Fruit fly (Drosophila melanogaster) whole organism: ENCODE measurements around the gene prg.
A peak's percentile ranks its signal among the peaks of the same experiment; 100 is the strongest.

ENCODE experiments used
- CG8478 ChIP-seq: fragments of >200 bp; optimal IDR thresholded peaks from 2 replicates; lab custom pipeline; 2018; ENCODE audit warnings: inconsistent platforms
- Dll ChIP-seq: fragments of >200 bp; optimal IDR thresholded peaks from 2 replicates; lab custom pipeline; 2017
- EcR ChIP-seq, 2 experiments: fragments of >200 bp; optimal IDR thresholded peaks; 2 replicates each; lab custom pipeline; 2017; ENCODE audit warnings: missing biosample characterization in 2 of 2, missing genetic modification characterization in 2 of 2, missing genetic modification reagents in 2 of 2
- pan ChIP-seq: fragments of >200 bp; optimal IDR thresholded peaks from 2 replicates; lab custom pipeline; 2017
- psq ChIP-seq: fragments of >200 bp; optimal IDR thresholded peaks from 2 replicates; lab custom pipeline; 2017
- usp ChIP-seq: fragments of >200 bp; optimal IDR thresholded peaks from 2 replicates; lab custom pipeline; 2017; ENCODE audit warnings: missing biosample characterization, missing genetic modification characterization, mixed read lengths

The prg gene

dm6 chr2L:8461782-8462453 lies 2.4 kb upstream of the prg start:
- no peak for TF ChIP-seq usp (GFP tag; lab: Kevin White, UChicago)
- TF ChIP-seq CG8478 (lab: Kevin White, UChicago): no peak
- no peak for TF ChIP-seq Dll
- TF ChIP-seq pan (lab: Kevin White, UChicago): no peak
- no peak for TF ChIP-seq psq (lab: Kevin White, UChicago)
- TF ChIP-seq EcR (GFP tag; optimal IDR thresholded peaks at IDR 0.05; lab: Kevin White, UChicago): no peak

dm6 chr2L:8463144-8464106 lies 863 bp upstream of the prg start, which contains the start of gene Agpat2:
Gene Agpat2 (minus strand): TSS chr2L:8463994.
- TF ChIP-seq CG8478 (lab: Kevin White, UChicago): no peak
- no peak for TF ChIP-seq pan (lab: Kevin White, UChicago)
- TF ChIP-seq usp (GFP tag; lab: Kevin White, UChicago): no peak
- no peak for TF ChIP-seq Dll
- no peak for TF ChIP-seq psq (lab: Kevin White, UChicago)
- no peak for TF ChIP-seq EcR (GFP tag; optimal IDR thresholded peaks at IDR 0.05; lab: Kevin White, UChicago)

dm6 chr2L:8466643-8467042 lies 2.4 kb downstream of the prg start, which contains the start of gene dachs:
Gene dachs (plus strand): TSS chr2L:8466817.
- TF ChIP-seq EcR (GFP tag; optimal IDR thresholded peaks at IDR 0.05; lab: Kevin White, UChicago): no peak
- TF ChIP-seq Dll: no peak
- TF ChIP-seq CG8478 (lab: Kevin White, UChicago): no peak
- no peak for TF ChIP-seq usp (GFP tag; lab: Kevin White, UChicago)
- no peak for TF ChIP-seq psq (lab: Kevin White, UChicago)
- no peak for TF ChIP-seq pan (lab: Kevin White, UChicago)

dm6 chr2L:8468929-8469681 lies 4.8 kb downstream of the prg start:
- TF ChIP-seq usp (GFP tag; lab: Kevin White, UChicago) (no peak), EcR (GFP tag; optimal IDR thresholded peaks at IDR 0.05; lab: Kevin White, UChicago) (no peak), psq (lab: Kevin White, UChicago) (no peak), pan (lab: Kevin White, UChicago) (no peak), Dll (no peak), CG8478 (lab: Kevin White, UChicago) (no peak)

- TF ChIP-seq Dll (no peak), CG8478 (lab: Kevin White, UChicago) (no peak), usp (GFP tag; lab: Kevin White, UChicago) (no peak), EcR (GFP tag; optimal IDR thresholded peaks at IDR 0.05; lab: Kevin White, UChicago) (no peak), psq (lab: Kevin White, UChicago) (no peak), pan (lab: Kevin White, UChicago) (no peak)
Observed at dm6 chr2L:8471667-8472066, 7.4 kb downstream of the prg start.

- TF ChIP-seq Dll (no peak), usp (GFP tag; lab: Kevin White, UChicago) (no peak), CG8478 (lab: Kevin White, UChicago) (no peak), pan (lab: Kevin White, UChicago) (no peak), EcR (GFP tag; optimal IDR thresholded peaks at IDR 0.05; lab: Kevin White, UChicago) (no peak), psq (lab: Kevin White, UChicago) (no peak)
Observed at dm6 chr2L:8473448-8473847, 9.2 kb downstream of the prg start.

dm6 chr2L:8477049-8477448 lies 12.8 kb downstream of the prg start, which contains the start of gene CheA29a:
Gene CheA29a (plus strand): TSS chr2L:8477349.
- no peak for TF ChIP-seq EcR (GFP tag; optimal IDR thresholded peaks at IDR 0.05; lab: Kevin White, UChicago)
- TF ChIP-seq usp (GFP tag; lab: Kevin White, UChicago): no peak
- TF ChIP-seq psq (lab: Kevin White, UChicago): no peak
- no peak for TF ChIP-seq Dll
- no peak for TF ChIP-seq pan (lab: Kevin White, UChicago)
- TF ChIP-seq CG8478 (lab: Kevin White, UChicago): no peak

- no peak for TF ChIP-seq psq (lab: Kevin White, UChicago)
- no peak for TF ChIP-seq usp (GFP tag; lab: Kevin White, UChicago)
- no peak for TF ChIP-seq CG8478 (lab: Kevin White, UChicago)
- no peak for TF ChIP-seq EcR (GFP tag; optimal IDR thresholded peaks at IDR 0.05; lab: Kevin White, UChicago)
- no peak for TF ChIP-seq Dll
- TF ChIP-seq pan (lab: Kevin White, UChicago): no peak
Observed at dm6 chr2L:8477971-8478370, 13.7 kb downstream of the prg start.

- TF ChIP-seq usp (GFP tag; lab: Kevin White, UChicago): no peak
- no peak for TF ChIP-seq CG8478 (lab: Kevin White, UChicago)
- TF ChIP-seq EcR (GFP tag; optimal IDR thresholded peaks at IDR 0.05; lab: Kevin White, UChicago): no peak
- no peak for TF ChIP-seq psq (lab: Kevin White, UChicago)
- TF ChIP-seq Dll: peak; percentile 50
- TF ChIP-seq pan (lab: Kevin White, UChicago): no peak
Observed at dm6 chr2L:8478379-8478778, 14.1 kb downstream of the prg start.

- no peak for TF ChIP-seq EcR (GFP tag; optimal IDR thresholded peaks at IDR 0.05; lab: Kevin White, UChicago)
Observed at dm6 chr2L:8478911-8479706, 14.8 kb downstream of the prg start.
